Worm (Caenorhabditis elegans) whole organism, late embryonic: ENCODE measurements around the gene cnp-3.

Source experiments
- C08G9.2 ChIP-seq: sonication (generic microtip); optimal IDR thresholded peaks from 2 replicates; lab custom pipeline; 2016; ENCODE audit warnings: mild to moderate bottlenecking, missing genetic modification characterization, moderate library complexity, missing compliant biosample characterization
- K02D7.2 ChIP-seq: sonication (generic microtip); optimal IDR thresholded peaks from 2 replicates; lab custom pipeline; 2017; ENCODE audit warnings: mild to moderate bottlenecking, missing genetic modification characterization, missing compliant biosample characterization
- K09A11.1 ChIP-seq: sonication (generic microtip); optimal IDR thresholded peaks from 2 replicates; lab custom pipeline; 2017; ENCODE audit warnings: antibody characterized with exemption, mild to moderate bottlenecking, missing genetic modification characterization, missing compliant biosample characterization; ENCODE audit not compliant: insufficient read depth
- T23F11.4 ChIP-seq: fragments of 200-800 bp; sonication (Bioruptor generic); optimal IDR thresholded peaks from 2 replicates; lab custom pipeline; 2018; ENCODE audit warnings: mild to moderate bottlenecking, missing genetic modification characterization, missing compliant biosample characterization
- ahr-1 ChIP-seq: sonication (generic microtip); optimal IDR thresholded peaks from 2 replicates; lab custom pipeline; 2016; ENCODE audit warnings: missing genetic modification characterization, missing compliant biosample characterization
- ama-1 ChIP-seq: fragments of 150-350 bp; optimal IDR thresholded peaks from 2 replicates; lab custom pipeline; 2014
- ceh-14 ChIP-seq: sonication (generic microtip); optimal IDR thresholded peaks from 2 replicates; lab custom pipeline; 2016; ENCODE audit warnings: missing genotype, missing genetic modification characterization, missing compliant biosample characterization
- ceh-18 ChIP-seq: sonication (generic microtip); optimal IDR thresholded peaks from 2 replicates; lab custom pipeline; 2016; ENCODE audit warnings: missing genetic modification characterization, missing compliant biosample characterization
- ceh-19 ChIP-seq: fragments of 200-800 bp; sonication (Bioruptor generic); optimal IDR thresholded peaks from 2 replicates; lab custom pipeline; 2018; ENCODE audit warnings: mild to moderate bottlenecking, missing genetic modification characterization, missing compliant biosample characterization
- ceh-2 ChIP-seq: sonication (generic microtip); optimal IDR thresholded peaks from 2 replicates; lab custom pipeline; 2016; ENCODE audit warnings: missing genotype, missing genetic modification characterization, missing compliant biosample characterization
- ceh-45 ChIP-seq: fragments of 200-800 bp; sonication (Bioruptor generic); IDR thresholded peaks from 2 replicates; pipeline ENCODE4 v1.3.6; 2022; ENCODE audit warnings: missing genetic modification reagents, missing genetic modification characterization, missing compliant biosample characterization
- ceh-48 ChIP-seq: sonication (generic microtip); optimal IDR thresholded peaks from 2 replicates; lab custom pipeline; 2016; ENCODE audit warnings: missing genetic modification characterization, inconsistent platforms, missing compliant biosample characterization
- ceh-6 ChIP-seq: fragments of 200-800 bp; sonication (Bioruptor generic); optimal IDR thresholded peaks from 2 replicates; lab custom pipeline; 2018; ENCODE audit warnings: mild to moderate bottlenecking, missing genetic modification characterization, missing compliant biosample characterization
- dve-1 ChIP-seq: sonication (generic microtip); optimal IDR thresholded peaks from 2 replicates; lab custom pipeline; 2017; ENCODE audit warnings: antibody characterized with exemption, mild to moderate bottlenecking, missing genetic modification characterization, missing compliant biosample characterization
- elt-2 ChIP-seq: sonication (generic microtip); optimal IDR thresholded peaks from 2 replicates; lab custom pipeline; 2016; ENCODE audit warnings: missing genetic modification reagents, missing genetic modification characterization, missing compliant biosample characterization
- ets-4 ChIP-seq: sonication (generic microtip); optimal IDR thresholded peaks from 2 replicates; lab custom pipeline; 2016; ENCODE audit warnings: missing genetic modification characterization, missing compliant biosample characterization
- fkh-6 ChIP-seq: sonication (generic microtip); optimal IDR thresholded peaks from 2 replicates; lab custom pipeline; 2016; ENCODE audit warnings: missing genetic modification characterization, missing compliant biosample characterization
- gmeb-2 ChIP-seq: sonication (generic microtip); optimal IDR thresholded peaks from 2 replicates; lab custom pipeline; 2016; ENCODE audit warnings: missing genetic modification characterization, inconsistent platforms, missing compliant biosample characterization
- hlh-30 ChIP-seq: sonication (generic microtip); optimal IDR thresholded peaks from 2 replicates; lab custom pipeline; 2017; ENCODE audit warnings: antibody characterized with exemption, missing genetic modification characterization, missing compliant biosample characterization; ENCODE audit not compliant: insufficient read depth
- hlh-8 ChIP-seq: sonication (generic microtip); optimal IDR thresholded peaks from 2 replicates; lab custom pipeline; 2016; ENCODE audit warnings: missing genotype, missing genetic modification characterization, missing compliant biosample characterization
- mec-3 ChIP-seq: sonication (generic microtip); optimal IDR thresholded peaks from 2 replicates; lab custom pipeline; 2016; ENCODE audit warnings: borderline replicate concordance, missing genetic modification characterization, missing compliant biosample characterization
- nfya-1 ChIP-seq: sonication (generic microtip); optimal IDR thresholded peaks from 2 replicates; lab custom pipeline; 2017; ENCODE audit warnings: missing genetic modification characterization, mild to moderate bottlenecking, missing compliant biosample characterization, antibody characterized with exemption, moderate library complexity
- nhr-11 ChIP-seq: fragments of 150-350 bp; optimal IDR thresholded peaks from 2 replicates; lab custom pipeline; 2014; ENCODE audit warnings: missing biosample characterization, missing genetic modification characterization
- nhr-232 ChIP-seq: sonication (generic microtip); optimal IDR thresholded peaks from 2 replicates; lab custom pipeline; 2016; ENCODE audit warnings: missing genetic modification characterization, missing compliant biosample characterization
- npax-4 ChIP-seq: sonication (generic microtip); optimal IDR thresholded peaks from 2 replicates; lab custom pipeline; 2016; ENCODE audit warnings: missing genetic modification characterization, missing compliant biosample characterization
- odd-2 ChIP-seq: sonication (generic microtip); optimal IDR thresholded peaks from 2 replicates; lab custom pipeline; 2017; ENCODE audit warnings: antibody characterized with exemption, mild to moderate bottlenecking, missing genetic modification characterization, missing compliant biosample characterization
- pag-3 ChIP-seq: sonication (generic microtip); optimal IDR thresholded peaks from 2 replicates; lab custom pipeline; 2016; ENCODE audit warnings: missing compliant biosample characterization, missing genetic modification characterization, borderline replicate concordance
- pat-9 ChIP-seq: fragments of 200-800 bp; sonication (Bioruptor generic); optimal IDR thresholded peaks from 2 replicates; lab custom pipeline; 2018; ENCODE audit warnings: mild to moderate bottlenecking, missing genetic modification characterization, moderate library complexity, missing compliant biosample characterization
- pax-1 ChIP-seq: fragments of 150-350 bp; optimal IDR thresholded peaks from 2 replicates; lab custom pipeline; 2014; ENCODE audit warnings: missing biosample characterization, missing genetic modification characterization
- pha-2 ChIP-seq: sonication (generic microtip); optimal IDR thresholded peaks from 2 replicates; lab custom pipeline; 2017; ENCODE audit warnings: mild to moderate bottlenecking, missing genetic modification characterization, missing compliant biosample characterization
- pqm-1 ChIP-seq: sonication (generic microtip); optimal IDR thresholded peaks from 2 replicates; lab custom pipeline; 2016; ENCODE audit warnings: missing genetic modification characterization, missing compliant biosample characterization
- pros-1 ChIP-seq: fragments of 150-350 bp; optimal IDR thresholded peaks from 2 replicates; lab custom pipeline; 2014; ENCODE audit warnings: missing biosample characterization, missing genetic modification reagents, missing genetic modification characterization
- ref-2 ChIP-seq: sonication (generic microtip); optimal IDR thresholded peaks from 2 replicates; lab custom pipeline; 2016; ENCODE audit warnings: missing genetic modification characterization, missing compliant biosample characterization
- rnt-1 ChIP-seq: sonication (generic microtip); optimal IDR thresholded peaks from 2 replicates; lab custom pipeline; 2016; ENCODE audit warnings: missing genetic modification characterization, missing compliant biosample characterization
- sdc-2 ChIP-seq: sonication (generic microtip); optimal IDR thresholded peaks from 2 replicates; lab custom pipeline; 2016; ENCODE audit warnings: missing genotype, missing genetic modification characterization, missing compliant biosample characterization
- syd-9 ChIP-seq: sonication (generic microtip); optimal IDR thresholded peaks from 2 replicates; lab custom pipeline; 2016; ENCODE audit warnings: mild to moderate bottlenecking, missing genetic modification characterization, moderate library complexity, missing compliant biosample characterization
- tbx-2 ChIP-seq: sonication (generic microtip); optimal IDR thresholded peaks from 2 replicates; lab custom pipeline; 2016; ENCODE audit warnings: missing genetic modification characterization, missing compliant biosample characterization
- tbx-7 ChIP-seq: sonication (generic microtip); optimal IDR thresholded peaks from 2 replicates; lab custom pipeline; 2016; ENCODE audit warnings: missing genotype, missing genetic modification characterization, missing compliant biosample characterization
- ttx-3 ChIP-seq: sonication (generic microtip); optimal IDR thresholded peaks from 2 replicates; lab custom pipeline; 2016; ENCODE audit warnings: missing genetic modification reagents, missing genetic modification characterization, missing compliant biosample characterization
- unc-3 ChIP-seq, 2 experiments: fragments of 200-800 bp in 1 of 2; sonication (Bioruptor generic) in 1 of 2; sonication (generic microtip) in 1 of 2; conservative IDR thresholded peaks in 1 of 2; optimal IDR thresholded peaks in 1 of 2; 2 replicates each; pipeline versions ENCODE4 v1.3.6 to Lab custom; 2016 to 2022; ENCODE audit warnings: missing compliant biosample characterization in 2 of 2, missing genetic modification characterization in 2 of 2, missing genetic modification reagents in 1 of 2
- unc-42 ChIP-seq: sonication (generic microtip); optimal IDR thresholded peaks from 2 replicates; lab custom pipeline; 2016; ENCODE audit warnings: missing genotype, missing genetic modification characterization, missing compliant biosample characterization
- unc-55 ChIP-seq: sonication (generic microtip); optimal IDR thresholded peaks from 2 replicates; lab custom pipeline; 2017; ENCODE audit warnings: missing biosample characterization, missing genetic modification reagents, missing genetic modification characterization
- ztf-16 ChIP-seq: sonication (generic microtip); optimal IDR thresholded peaks from 2 replicates; lab custom pipeline; 2017; ENCODE audit warnings: missing genetic modification characterization, missing compliant biosample characterization

Gene cnp-3

DNA sequence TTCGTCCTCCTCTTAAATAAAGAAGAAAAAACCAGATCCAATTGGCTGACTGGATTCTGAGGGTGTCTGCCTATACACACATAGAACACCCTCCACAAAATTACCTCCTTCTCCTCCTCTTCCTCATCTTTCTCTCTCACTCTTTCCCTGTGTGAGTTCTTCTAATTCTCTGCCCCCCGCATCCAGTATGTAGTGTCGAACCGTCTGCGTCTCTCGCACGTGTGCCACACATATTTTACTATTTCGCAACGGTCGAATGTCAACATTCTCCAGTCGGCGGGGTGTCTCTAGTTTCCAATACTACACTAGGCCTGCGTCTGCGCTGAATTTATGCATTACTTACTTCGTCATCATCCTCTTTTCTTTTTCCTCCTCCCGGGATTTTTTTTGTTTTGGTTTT is 46.5 kb upstream of the cnp-3 start (continued):
- TF ChIP-seq pat-9 (tag; lab: Kevin White, UChicago) (no peak), ceh-19 (peak; percentile 72), ahr-1 (tag; lab: Kevin White, UChicago) (no peak), ama-1 (lab: Kevin White, UChicago) (no peak), unc-42 (peak; percentile 42), ceh-14 (tag; lab: Kevin White, UChicago) (peak; percentile 73), pha-2 (tag; lab: Kevin White, UChicago) (no peak), pros-1 (tag; lab: Kevin White, UChicago) (peak; percentile 33), tbx-7 (no peak), nhr-11 (tag; lab: Kevin White, UChicago) (no peak), syd-9 (tag; lab: Kevin White, UChicago) (peak; percentile 19), ref-2 (tag; lab: Kevin White, UChicago) (peak; percentile 79), ceh-48 (tag; lab: Kevin White, UChicago) (peak; percentile 21), ttx-3 (tag; lab: Kevin White, UChicago) (no peak), dve-1 (tag; lab: Kevin White, UChicago) (peak; percentile 22), pag-3 (tag; lab: Kevin White, UChicago) (no peak), fkh-6 (tag; lab: Kevin White, UChicago) (peak; percentile 52), ceh-45 (GFP tag; lab: Robert Waterston, UW) (no peak), hlh-8 (tag; lab: Kevin White, UChicago) (no peak), ets-4 (peak; percentile 45), npax-4 (tag; lab: Kevin White, UChicago) (no peak), ceh-2 (tag; lab: Kevin White, UChicago) (peak; percentile 52), K02D7.2 (tag; lab: Kevin White, UChicago) (no peak), unc-55 (GFP tag; lab: Kevin White, UChicago) (peak; percentile 61), gmeb-2 (tag; lab: Kevin White, UChicago) (no peak), T23F11.4 (GFP tag; lab: Kevin White, UChicago) (no peak), tbx-2 (tag; lab: Kevin White, UChicago) (peak; percentile 71), ceh-6 (GFP tag; lab: Kevin White, UChicago) (peak; percentile 4), rnt-1 (tag; lab: Kevin White, UChicago) (peak; percentile 50), C08G9.2 (peak; percentile 1)
- TF ChIP-seq, all 69 proteins: peak for 24

DNA sequence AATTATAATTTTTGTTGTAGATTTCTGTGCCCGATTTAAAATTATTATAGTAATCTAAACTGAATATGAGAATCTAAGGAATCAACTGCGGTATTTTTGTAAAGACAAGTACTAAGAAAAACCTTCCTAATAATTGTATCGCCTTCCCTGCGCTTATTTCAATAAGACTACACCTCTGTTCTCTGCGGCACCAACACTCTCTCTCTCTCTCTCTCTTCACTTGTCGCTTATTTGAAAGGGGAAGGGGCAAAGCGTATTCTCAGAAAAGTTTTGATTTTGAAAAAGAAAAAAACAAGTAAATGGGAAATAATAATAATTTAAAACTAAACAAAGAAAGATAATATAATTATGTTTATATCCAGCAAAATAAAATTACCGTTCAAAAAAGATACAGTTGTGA is 43.3 kb upstream of the cnp-3 start:
- TF ChIP-seq elt-2 (peak; percentile 64), gmeb-2 (tag; lab: Kevin White, UChicago) (peak; percentile 5), pqm-1 (tag; lab: Kevin White, UChicago) (no peak), ttx-3 (tag; lab: Kevin White, UChicago) (peak; percentile 45), odd-2 (tag; lab: Kevin White, UChicago) (peak; percentile 10), nfya-1 (tag; lab: Kevin White, UChicago) (peak; percentile 68), pax-1 (tag; lab: Kevin White, UChicago) (peak; percentile 22), sdc-2 (tag; lab: Kevin White, UChicago) (peak; percentile 98), ztf-16 (tag; lab: Kevin White, UChicago) (peak; percentile 32), nhr-11 (tag; lab: Kevin White, UChicago) (no peak), ahr-1 (tag; lab: Kevin White, UChicago) (no peak), tbx-2 (tag; lab: Kevin White, UChicago) (peak; percentile 50), K09A11.1 (tag; lab: Kevin White, UChicago) (no peak), nhr-232 (tag; lab: Kevin White, UChicago) (no peak)

ce11 chrX:17180135-17180534 is 42.2 kb upstream of the cnp-3 start:
- TF ChIP-seq elt-2: no peak
- no peak for TF ChIP-seq unc-3 (GFP tag; conservative IDR thresholded peaks at IDR 0.05; lab: Robert Waterston, UW)
- TF ChIP-seq unc-3 (tag; optimal IDR thresholded peaks at IDR 0.05; lab: Kevin White, UChicago): no peak
- TF ChIP-seq T23F11.4 (GFP tag; lab: Kevin White, UChicago): no peak
- TF ChIP-seq ceh-18: no peak
- no peak for TF ChIP-seq ceh-6 (GFP tag; lab: Kevin White, UChicago)
- no peak for TF ChIP-seq ref-2 (tag; lab: Kevin White, UChicago)
- no peak for TF ChIP-seq pros-1 (tag; lab: Kevin White, UChicago)
- no peak for TF ChIP-seq fkh-6 (tag; lab: Kevin White, UChicago)
- no peak for TF ChIP-seq mec-3 (tag; lab: Kevin White, UChicago)
- TF ChIP-seq hlh-30 (tag; lab: Kevin White, UChicago): no peak
- TF ChIP-seq rnt-1 (tag; lab: Kevin White, UChicago): no peak
- TF ChIP-seq ceh-19: no peak
